Worm (Caenorhabditis elegans) whole organism, midembryonic: ENCODE data around the gene F11E6.11.

ENCODE experiments used
- T22C8.4 ChIP-seq: fragments of 200-800 bp; sonication (Bioruptor generic); IDR thresholded peaks from 2 replicates; pipeline ENCODE4 v1.3.6; 2022; ENCODE audit warnings: missing genetic modification characterization, missing compliant biosample characterization
- cog-1 ChIP-seq: sonication (generic microtip); optimal IDR thresholded peaks from 2 replicates; lab custom pipeline; 2016; ENCODE audit warnings: missing genetic modification characterization, missing compliant biosample characterization
- flt-1 ChIP-seq: fragments of 200-800 bp; sonication (Bioruptor generic); IDR thresholded peaks from 2 replicates; pipeline ENCODE4 v1.3.6; 2022; ENCODE audit warnings: missing genetic modification characterization, missing compliant biosample characterization
- klf-2 ChIP-seq: fragments of 200-800 bp; sonication (Bioruptor generic); conservative IDR thresholded peaks from 2 replicates; pipeline ENCODE4 v1.3.6; 2022; ENCODE audit warnings: missing genetic modification reagents, missing genetic modification characterization, missing compliant biosample characterization
- med-1 ChIP-seq: sonication (generic microtip); optimal IDR thresholded peaks from 2 replicates; lab custom pipeline; 2017; ENCODE audit warnings: missing genetic modification characterization, mild to moderate bottlenecking, missing compliant biosample characterization, antibody characterized with exemption, missing genetic modification reagents; ENCODE audit not compliant: insufficient read depth
- ref-1 ChIP-seq: fragments of 200-800 bp; sonication (Bioruptor generic); conservative IDR thresholded peaks from 2 replicates; pipeline ENCODE4 v1.3.6; 2022; ENCODE audit warnings: missing genetic modification reagents, missing genetic modification characterization, missing compliant biosample characterization
- tab-1 ChIP-seq: fragments of 200-800 bp; sonication (Bioruptor generic); IDR thresholded peaks from 2 replicates; pipeline ENCODE4 v1.3.6; 2022; ENCODE audit warnings: missing genetic modification characterization, missing compliant biosample characterization
- ztf-23 ChIP-seq: fragments of 200-800 bp; sonication (Bioruptor generic); IDR thresholded peaks from 2 replicates; pipeline ENCODE4 v1.3.6; 2022; ENCODE audit warnings: missing genetic modification reagents, missing genetic modification characterization, missing compliant biosample characterization
- ztf-29 ChIP-seq: fragments of 200-800 bp; sonication (Bioruptor generic); IDR thresholded peaks from 2 replicates; pipeline ENCODE4 v1.3.6; 2022; ENCODE audit warnings: missing genetic modification reagents, missing genetic modification characterization, missing compliant biosample characterization

- TF ChIP-seq ztf-29 (GFP tag; lab: Robert Waterston, UW) (no peak), tab-1 (no peak), flt-1 (GFP tag; lab: Robert Waterston, UW) (no peak), ztf-23 (GFP tag; lab: Robert Waterston, UW) (no peak), med-1 (GFP tag; lab: Kevin White, UChicago) (no peak), klf-2 (GFP tag; lab: Robert Waterston, UW) (no peak), T22C8.4 (GFP tag; lab: Robert Waterston, UW) (no peak), ref-1 (GFP tag; lab: Robert Waterston, UW) (no peak), cog-1 (tag; lab: Kevin White, UChicago) (no peak)
Observed at ce11 chrIV:17405530-17405929, 37.1 kb upstream of the F11E6.11 start, which contains the start of gene pmp-4.
